Worm (Caenorhabditis elegans) whole organism, L1 larva: ENCODE data around the gene C02B8.3.

Experiments
- ces-1 ChIP-seq: fragments of 150-350 bp; optimal IDR thresholded peaks from 2 replicates; lab custom pipeline; 2014; ENCODE audit warnings: missing biosample characterization, missing genetic modification reagents, missing genetic modification characterization
- dpl-1 ChIP-seq, 3 experiments: fragments of 150-350 bp in 2 of 3; sonication (generic microtip) in 1 of 3; optimal IDR thresholded peaks; 2 replicates each; lab custom pipeline; 2014 to 2017; ENCODE audit warnings: missing biosample characterization in 3 of 3, missing genetic modification characterization in 3 of 3, missing genetic modification reagents in 3 of 3
- lir-3 ChIP-seq: sonication (generic microtip); optimal IDR thresholded peaks from 2 replicates; lab custom pipeline; 2016; ENCODE audit warnings: mild to moderate bottlenecking, missing genetic modification characterization, moderate library complexity, missing compliant biosample characterization; ENCODE audit not compliant: poor library complexity
- nhr-12 ChIP-seq: sonication (generic microtip); optimal IDR thresholded peaks from 2 replicates; lab custom pipeline; 2017; ENCODE audit warnings: missing biosample characterization, missing genetic modification characterization
- ztf-4 ChIP-seq: fragments of 150-350 bp; optimal IDR thresholded peaks from 2 replicates; lab custom pipeline; 2014; ENCODE audit warnings: missing biosample characterization, missing genetic modification characterization

ce11 chrX:8129543-8129942, 9.7 kb upstream of the C02B8.3 start, which contains the start of gene frpr-1:
- TF ChIP-seq ces-1 (GFP tag; lab: Kevin White, UChicago) (no peak), lir-3 (no peak), ztf-4 (tag; lab: Kevin White, UChicago) (no peak), nhr-12 (tag; lab: Kevin White, UChicago) (no peak), dpl-1 (GFP tag; optimal IDR thresholded peaks at IDR 0.05; lab: Kevin White, UChicago) (no peak)
